Fruit fly (Drosophila melanogaster): ENCODE data around the gene koko.

koko gene

DNA sequence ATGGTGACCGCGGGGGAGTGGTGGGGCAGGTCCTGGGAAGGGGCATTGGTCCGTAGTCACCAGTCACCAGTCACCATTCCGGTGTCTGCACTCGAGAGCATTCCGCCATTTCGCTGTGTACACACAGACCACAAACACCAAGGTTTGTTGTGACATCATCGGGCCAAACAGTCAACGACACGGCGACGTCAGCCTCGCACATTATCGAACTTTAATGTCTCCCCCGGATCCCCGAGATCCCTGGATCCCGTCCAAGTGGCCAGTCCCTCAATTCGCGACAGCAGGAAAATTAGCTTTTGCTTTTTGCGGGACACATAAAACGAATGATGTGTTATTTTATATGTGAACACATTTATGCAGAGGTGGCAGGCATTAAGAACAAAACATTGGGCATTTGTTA, 8.0 kb upstream of the koko start:
- TF ChIP-seq dsf (GFP tag; optimal IDR thresholded peaks at IDR 0.05; ENCODE audit: borderline replicate concordance) (no peak), OdsH (GFP tag; optimal IDR thresholded peaks at IDR 0.05) (no peak), jim (GFP tag; optimal IDR thresholded peaks at IDR 0.05) (no peak), Hnf4 (GFP tag; optimal IDR thresholded peaks at IDR 0.05) (peak; percentile 0), tai (GFP tag; optimal IDR thresholded peaks at IDR 0.05) (no peak), rgr (GFP tag; optimal IDR thresholded peaks at IDR 0.05) (no peak)

DNA sequence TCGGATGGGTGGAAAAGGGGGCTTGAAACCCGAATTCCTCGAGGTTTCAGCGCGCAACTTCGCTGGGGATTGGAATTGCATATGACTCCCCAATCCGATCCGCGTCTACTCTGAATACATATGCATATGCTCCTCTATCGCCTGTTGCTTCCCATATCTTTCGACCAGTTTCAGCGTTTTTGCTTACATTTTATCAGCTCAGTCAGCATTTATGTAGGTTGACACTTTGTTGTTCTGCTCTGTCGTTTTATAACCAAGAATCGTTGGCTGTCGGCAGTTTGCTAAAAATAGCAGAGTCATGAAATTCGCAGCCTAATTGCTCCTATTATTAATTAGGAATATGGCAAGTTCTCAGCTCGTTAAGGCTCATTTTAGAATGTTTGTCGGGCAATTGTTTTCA, 7.1 kb upstream of the koko start:
- TF ChIP-seq h (GFP tag; optimal IDR thresholded peaks at IDR 0.05) (no peak), CG9705 (GFP tag; optimal IDR thresholded peaks at IDR 0.05) (no peak), psq (GFP tag; optimal IDR thresholded peaks at IDR 0.05) (no peak), HLH106 (tag; optimal IDR thresholded peaks at IDR 0.05) (no peak), OdsH (GFP tag; optimal IDR thresholded peaks at IDR 0.05) (no peak), CrebA (GFP tag; optimal IDR thresholded peaks at IDR 0.05; ENCODE audit: borderline replicate concordance) (no peak)

DNA sequence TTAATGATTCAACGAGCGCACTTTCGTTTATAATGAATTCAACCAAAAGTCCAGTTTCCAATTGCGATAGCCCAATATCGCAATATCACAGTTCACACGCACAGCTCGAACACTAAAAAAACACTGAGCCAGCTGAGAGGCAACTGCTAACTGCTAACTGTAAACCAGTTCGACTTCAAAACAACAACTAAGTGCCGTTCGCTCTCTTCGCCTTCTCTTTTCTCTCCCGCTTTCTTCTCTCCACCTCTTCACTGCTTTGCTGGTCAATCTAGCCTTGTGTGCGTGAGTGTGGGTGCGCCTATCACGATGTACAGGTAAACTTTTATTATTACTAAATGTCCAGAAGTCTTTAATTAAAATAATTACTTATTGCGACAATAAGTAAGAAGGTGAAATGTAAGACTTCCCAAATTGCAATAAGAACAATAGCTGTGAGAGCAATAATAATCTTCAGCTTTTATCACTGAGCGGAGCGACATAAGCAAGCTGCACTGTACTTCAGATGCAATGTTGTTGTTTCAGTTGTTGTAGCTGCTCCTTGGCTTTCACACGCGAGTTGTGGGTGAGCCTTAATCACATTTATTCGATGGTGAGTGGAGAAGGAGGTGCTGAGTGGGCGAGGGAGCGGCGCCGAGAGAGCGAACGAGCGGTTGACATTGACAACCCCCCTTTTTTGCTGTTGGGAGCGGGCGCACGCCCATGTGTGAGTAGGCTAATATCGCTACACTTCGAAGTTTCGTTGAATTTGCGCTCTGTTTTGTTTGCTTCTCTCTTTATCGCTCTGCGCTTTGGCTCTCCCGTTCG, 5.8 kb upstream of the koko start, which contains the start of gene Vti1b:
TSS of gene Vti1b (plus strand) at position 195 of the 804 bp plus-strand sequence.
- TF ChIP-seq OdsH (GFP tag; optimal IDR thresholded peaks at IDR 0.05), result peak; percentile 98
- TF ChIP-seq Vsx2 (GFP tag; optimal IDR thresholded peaks at IDR 0.05; ENCODE audit: partially characterized antibody), result peak; percentile 96
- peak; percentile 55 for TF ChIP-seq Rel (GFP tag; optimal IDR thresholded peaks at IDR 0.05)
- TF ChIP-seq Rel (tag; optimal IDR thresholded peaks at IDR 0.05), result peak; percentile 72
- TF ChIP-seq foxo (GFP tag; optimal IDR thresholded peaks at IDR 0.05), result peak; percentile 84 to 97
- peak; percentile 94 for TF ChIP-seq HLH106 (tag; optimal IDR thresholded peaks at IDR 0.05)
- TF ChIP-seq jim (GFP tag; optimal IDR thresholded peaks at IDR 0.05), result peak; percentile 39
- TF ChIP-seq Hnf4 (GFP tag; optimal IDR thresholded peaks at IDR 0.05), result peak; percentile 97
- TF ChIP-seq dl (GFP tag; optimal IDR thresholded peaks at IDR 0.05; ENCODE audit: insufficient read depth in 1 of 2, partially characterized antibody in 2 of 2), result peak; percentile 83 to 91
- peak; percentile 81 for TF ChIP-seq Hr83 (GFP tag; optimal IDR thresholded peaks at IDR 0.05; ENCODE audit: poor library complexity, severe bottlenecking)
- peak; percentile 87 for TF ChIP-seq sage (GFP tag; optimal IDR thresholded peaks at IDR 0.05)
- peak; percentile 98 for TF ChIP-seq ey (GFP tag; optimal IDR thresholded peaks at IDR 0.05)
- TF ChIP-seq dsf (GFP tag; optimal IDR thresholded peaks at IDR 0.05; ENCODE audit: borderline replicate concordance), result peak; percentile 64
- TF ChIP-seq brk (GFP tag; optimal IDR thresholded peaks at IDR 0.05), result peak; percentile 92
- TF ChIP-seq usp (GFP tag; optimal IDR thresholded peaks at IDR 0.05), result no peak
- no peak for TF ChIP-seq tai (GFP tag; optimal IDR thresholded peaks at IDR 0.05)
- TF ChIP-seq sv (GFP tag; optimal IDR thresholded peaks at IDR 0.05), result peak; percentile 93
- TF ChIP-seq CG32264 (GFP tag; optimal IDR thresholded peaks at IDR 0.05), result peak; percentile 74
- TF ChIP-seq Sp1 (GFP tag; optimal IDR thresholded peaks at IDR 0.05), result peak; percentile 94
- peak; percentile 98 for TF ChIP-seq h (GFP tag; optimal IDR thresholded peaks at IDR 0.05)
- TF ChIP-seq woc (GFP tag; optimal IDR thresholded peaks at IDR 0.05), result peak; percentile 97
- peak; percentile 92 for TF ChIP-seq dmrt93B (GFP tag; optimal IDR thresholded peaks at IDR 0.05)
- TF ChIP-seq lola (GFP tag; optimal IDR thresholded peaks at IDR 0.05), result no peak
- peak; percentile 96 for TF ChIP-seq psq (GFP tag; optimal IDR thresholded peaks at IDR 0.05)
- no peak for TF ChIP-seq Dfd (GFP tag; optimal IDR thresholded peaks at IDR 0.05)
- TF ChIP-seq CG9705 (GFP tag; optimal IDR thresholded peaks at IDR 0.05), result peak; percentile 70
- peak; percentile 59 for TF ChIP-seq GATAd (GFP tag; optimal IDR thresholded peaks at IDR 0.05)
- TF ChIP-seq pan (optimal IDR thresholded peaks at IDR 0.05), result no peak
- TF ChIP-seq fru (GFP tag; optimal IDR thresholded peaks at IDR 0.05), result peak; percentile 98
- TF ChIP-seq CrebA (GFP tag; optimal IDR thresholded peaks at IDR 0.05; ENCODE audit: borderline replicate concordance), result no peak
- TF ChIP-seq Jra (GFP tag; optimal IDR thresholded peaks at IDR 0.05), result peak; percentile 87
- no peak for TF ChIP-seq Myc (optimal IDR thresholded peaks at IDR 0.05)
- peak; percentile 98 for TF ChIP-seq rgr (GFP tag; optimal IDR thresholded peaks at IDR 0.05)
- peak; percentile 97 for TF ChIP-seq br (GFP tag; optimal IDR thresholded peaks at IDR 0.05)
- TF ChIP-seq Hr78 (GFP tag; optimal IDR thresholded peaks at IDR 0.05), result no peak
- TF ChIP-seq Dif (GFP tag; optimal IDR thresholded peaks at IDR 0.05; ENCODE audit: partially characterized antibody), result peak; percentile 91
- TF ChIP-seq Mio (GFP tag; optimal IDR thresholded peaks at IDR 0.05), result peak; percentile 86
- TF ChIP-seq Abd-B (GFP tag; optimal IDR thresholded peaks at IDR 0.05), result no peak
- no peak for TF ChIP-seq N (GFP tag; optimal IDR thresholded peaks at IDR 0.05)
